Worm (Caenorhabditis elegans) whole organism, L3 larva: ENCODE measurements around the gene F35D11.1.

Source experiments
- R02D3.7 ChIP-seq: fragments of 150-350 bp; optimal IDR thresholded peaks from 2 replicates; lab custom pipeline; 2014; ENCODE audit warnings: missing biosample characterization, missing genetic modification characterization
- ceh-16 ChIP-seq: sonication (generic microtip); optimal IDR thresholded peaks from 2 replicates; lab custom pipeline; 2017; ENCODE audit warnings: missing biosample characterization, missing genetic modification characterization
- ceh-28 ChIP-seq: fragments of 150-350 bp; optimal IDR thresholded peaks from 2 replicates; lab custom pipeline; 2014; ENCODE audit warnings: missing biosample characterization, missing genetic modification reagents, missing genetic modification characterization
- ceh-9 ChIP-seq: sonication (generic microtip); optimal IDR thresholded peaks from 2 replicates; lab custom pipeline; 2018; ENCODE audit warnings: missing biosample characterization, missing genetic modification characterization
- daf-12 ChIP-seq: fragments of 150-350 bp; optimal IDR thresholded peaks from 2 replicates; lab custom pipeline; 2014; ENCODE audit warnings: missing biosample characterization, missing genetic modification reagents, missing genetic modification characterization
- egl-5 ChIP-seq: fragments of 150-350 bp; optimal IDR thresholded peaks from 2 replicates; lab custom pipeline; 2017; ENCODE audit warnings: missing biosample characterization, missing genetic modification reagents, missing genetic modification characterization, inconsistent platforms
- elt-1 ChIP-seq: fragments of 150-350 bp; optimal IDR thresholded peaks from 2 replicates; lab custom pipeline; 2014; ENCODE audit warnings: missing biosample characterization, missing genetic modification characterization
- elt-2 ChIP-seq: sonication (generic microtip); optimal IDR thresholded peaks from 2 replicates; lab custom pipeline; 2016; ENCODE audit warnings: missing genetic modification reagents, mild to moderate bottlenecking, missing genetic modification characterization, missing compliant biosample characterization
- elt-3 ChIP-seq, 3 experiments: fragments of 150-350 bp in 1 of 3; sonication (generic microtip) in 2 of 3; optimal IDR thresholded peaks; 2 replicates in 2 of 3; 4 replicates in 1 of 3; lab custom pipeline; 2014 to 2017; ENCODE audit warnings: missing biosample characterization in 3 of 3, missing genetic modification characterization in 3 of 3
- eor-1 ChIP-seq, 2 experiments: fragments of 150-350 bp; optimal IDR thresholded peaks; 2 replicates each; lab custom pipeline; 2014 to 2018; ENCODE audit warnings: missing biosample characterization in 2 of 2, missing genetic modification characterization in 2 of 2
- fkh-2 ChIP-seq: fragments of 150-350 bp; optimal IDR thresholded peaks from 2 replicates; lab custom pipeline; 2014; ENCODE audit warnings: missing biosample characterization, missing genetic modification reagents, missing genetic modification characterization
- fos-1 ChIP-seq: fragments of 150-350 bp; optimal IDR thresholded peaks from 2 replicates; lab custom pipeline; 2014; ENCODE audit warnings: missing biosample characterization, missing genetic modification characterization
- hmg-11 ChIP-seq: sonication (generic microtip); optimal IDR thresholded peaks from 2 replicates; lab custom pipeline; 2016; ENCODE audit warnings: missing genetic modification characterization, missing compliant biosample characterization
- jun-1 ChIP-seq: fragments of 150-350 bp; optimal IDR thresholded peaks from 2 replicates; lab custom pipeline; 2014; ENCODE audit warnings: missing biosample characterization, missing genetic modification reagents, missing genetic modification characterization
- lin-39 ChIP-seq: fragments of 150-350 bp; optimal IDR thresholded peaks from 2 replicates; lab custom pipeline; 2018; ENCODE audit warnings: missing biosample characterization, missing genetic modification reagents, missing genetic modification characterization
- mdl-1 ChIP-seq: fragments of 150-350 bp; optimal IDR thresholded peaks from 2 replicates; lab custom pipeline; 2014; ENCODE audit warnings: missing biosample characterization, missing genetic modification characterization
- mml-1 ChIP-seq: fragments of 150-350 bp; sonication (generic microtip); optimal IDR thresholded peaks from 3 replicates; lab custom pipeline; 2014; ENCODE audit warnings: missing biosample characterization, missing genetic modification characterization
- nfya-1 ChIP-seq: sonication (generic microtip); optimal IDR thresholded peaks from 2 replicates; lab custom pipeline; 2017; ENCODE audit warnings: missing genetic modification characterization, mild to moderate bottlenecking, missing compliant biosample characterization, antibody characterized with exemption, moderate library complexity; ENCODE audit not compliant: insufficient read depth
- nhr-12 ChIP-seq: fragments of 150-350 bp; optimal IDR thresholded peaks from 2 replicates; lab custom pipeline; 2014; ENCODE audit warnings: missing biosample characterization, missing genetic modification characterization
- nhr-25 ChIP-seq: sonication (generic microtip); optimal IDR thresholded peaks from 2 replicates; lab custom pipeline; 2017; ENCODE audit warnings: missing biosample characterization, missing genetic modification characterization
- nhr-28 ChIP-seq: fragments of 150-350 bp; optimal IDR thresholded peaks from 2 replicates; lab custom pipeline; 2014; ENCODE audit warnings: missing biosample characterization, missing genetic modification characterization
- nhr-67 ChIP-seq: fragments of 150-350 bp; optimal IDR thresholded peaks from 2 replicates; lab custom pipeline; 2014; ENCODE audit warnings: missing biosample characterization, missing genetic modification characterization
- nhr-77 ChIP-seq: fragments of 150-350 bp; optimal IDR thresholded peaks from 2 replicates; lab custom pipeline; 2014; ENCODE audit warnings: missing biosample characterization, missing genetic modification characterization
- pha-4 ChIP-seq: fragments of 150-350 bp; optimal IDR thresholded peaks from 2 replicates; lab custom pipeline; 2014; ENCODE audit warnings: missing biosample characterization, missing genetic modification reagents, missing genetic modification characterization
- pqm-1 ChIP-seq: fragments of 150-350 bp; optimal IDR thresholded peaks from 2 replicates; lab custom pipeline; 2017; ENCODE audit warnings: missing biosample characterization, missing genetic modification characterization, inconsistent platforms
- sea-2 ChIP-seq: fragments of 150-350 bp; sonication (generic microtip); optimal IDR thresholded peaks from 4 replicates; lab custom pipeline; 2014; ENCODE audit warnings: missing biosample characterization, missing genetic modification reagents, missing genetic modification characterization
- skn-1 ChIP-seq: fragments of 150-350 bp; optimal IDR thresholded peaks from 2 replicates; lab custom pipeline; 2014; ENCODE audit warnings: missing biosample characterization, missing genetic modification characterization
- tbx-2 ChIP-seq: sonication (generic microtip); optimal IDR thresholded peaks from 2 replicates; lab custom pipeline; 2016; ENCODE audit warnings: mild to moderate bottlenecking, missing genetic modification characterization, missing compliant biosample characterization
- unc-39 ChIP-seq: sonication (generic microtip); optimal IDR thresholded peaks from 4 replicates; lab custom pipeline; 2017; ENCODE audit warnings: missing biosample characterization, missing genetic modification characterization
- unc-62 ChIP-seq: fragments of 150-350 bp; sonication (generic microtip); optimal IDR thresholded peaks from 4 replicates; lab custom pipeline; 2014; ENCODE audit warnings: missing biosample characterization, missing genetic modification reagents, missing genetic modification characterization
- zag-1 ChIP-seq: fragments of 150-350 bp; optimal IDR thresholded peaks from 2 replicates; lab custom pipeline; 2014; ENCODE audit warnings: missing biosample characterization, missing genetic modification characterization
- ztf-11 ChIP-seq: fragments of 150-350 bp; optimal IDR thresholded peaks from 2 replicates; lab custom pipeline; 2014; ENCODE audit warnings: missing biosample characterization, missing genetic modification characterization

The F35D11.1 gene

DNA sequence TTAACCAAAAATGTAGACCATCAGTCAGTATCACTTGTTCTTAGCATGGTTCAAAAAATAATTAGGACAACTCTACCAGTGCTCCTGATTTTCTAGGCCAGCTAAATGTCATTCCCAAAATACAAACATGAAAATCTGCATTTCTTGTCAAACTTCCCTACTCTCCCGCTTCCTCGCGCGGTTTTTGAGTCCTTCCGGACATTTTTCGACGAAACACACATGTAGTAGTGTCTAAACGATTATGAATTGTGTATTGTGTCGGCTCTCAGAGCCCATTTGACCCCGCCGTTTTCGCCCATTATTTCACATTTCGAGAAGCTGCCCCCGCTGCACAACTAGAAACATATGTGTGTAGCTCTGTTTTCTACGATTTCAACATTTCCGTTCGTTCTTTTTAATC lies at the start of gene F35D11.1:
F35D11.1 (plus strand) TSS at position 301 of the 400 bp plus-strand sequence.
- TF ChIP-seq eor-1 (tag; optimal IDR thresholded peaks at IDR 0.05; lab: Kevin White, UChicago) = no peak
- no peak for TF ChIP-seq egl-5 (tag; lab: Kevin White, UChicago)
- no peak for TF ChIP-seq elt-1 (tag; lab: Kevin White, UChicago)
- TF ChIP-seq unc-39 = no peak
- TF ChIP-seq nhr-67 (tag; lab: Kevin White, UChicago) = no peak
- no peak for TF ChIP-seq skn-1 (tag; lab: Kevin White, UChicago)
- no peak for TF ChIP-seq pqm-1 (tag; lab: Kevin White, UChicago)
- TF ChIP-seq jun-1 (tag; lab: Kevin White, UChicago) = no peak
- TF ChIP-seq elt-3 (tag; optimal IDR thresholded peaks at IDR 0.05; lab: Kevin White, UChicago) = no peak
- no peak for TF ChIP-seq ceh-9
- no peak for TF ChIP-seq zag-1
- no peak for TF ChIP-seq tbx-2 (tag; lab: Kevin White, UChicago)
- no peak for TF ChIP-seq fkh-2
- TF ChIP-seq sea-2 = no peak
- TF ChIP-seq mdl-1 (tag; lab: Kevin White, UChicago) = no peak
- no peak for TF ChIP-seq R02D3.7 (tag; lab: Kevin White, UChicago)
- TF ChIP-seq ceh-28 (tag; lab: Kevin White, UChicago) = no peak

ce11 chrII:4577391-4577790 lies 49.3 kb upstream of the F35D11.1 start:
- TF ChIP-seq fos-1 (tag; lab: Kevin White, UChicago) = no peak
- TF ChIP-seq nfya-1 (tag; lab: Kevin White, UChicago) = no peak
- no peak for TF ChIP-seq hmg-11 (tag; lab: Kevin White, UChicago)

DNA sequence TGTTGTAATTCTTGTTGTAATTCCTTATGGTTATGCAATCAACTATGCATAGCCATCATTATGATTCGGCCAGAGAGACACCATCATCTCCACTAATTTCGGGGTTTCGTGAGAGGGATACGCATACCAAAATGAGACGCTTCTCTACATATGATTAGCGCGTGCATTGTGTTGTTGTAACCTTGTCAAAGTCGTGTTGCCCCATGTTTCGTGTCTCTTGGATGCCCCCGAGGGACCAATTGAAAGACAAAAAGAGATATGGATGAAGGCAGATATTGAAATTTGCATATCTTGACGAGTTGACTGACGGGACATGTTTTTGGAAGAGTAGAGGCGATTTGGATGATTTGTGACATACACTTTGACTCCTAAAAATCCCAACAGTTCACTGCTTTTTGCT lies 47.3 kb upstream of the F35D11.1 start:
- no peak for TF ChIP-seq sea-2
- peak; percentile 58 for TF ChIP-seq unc-62
- TF ChIP-seq nhr-12 = no peak
- no peak for TF ChIP-seq elt-1 (tag; lab: Kevin White, UChicago)

DNA sequence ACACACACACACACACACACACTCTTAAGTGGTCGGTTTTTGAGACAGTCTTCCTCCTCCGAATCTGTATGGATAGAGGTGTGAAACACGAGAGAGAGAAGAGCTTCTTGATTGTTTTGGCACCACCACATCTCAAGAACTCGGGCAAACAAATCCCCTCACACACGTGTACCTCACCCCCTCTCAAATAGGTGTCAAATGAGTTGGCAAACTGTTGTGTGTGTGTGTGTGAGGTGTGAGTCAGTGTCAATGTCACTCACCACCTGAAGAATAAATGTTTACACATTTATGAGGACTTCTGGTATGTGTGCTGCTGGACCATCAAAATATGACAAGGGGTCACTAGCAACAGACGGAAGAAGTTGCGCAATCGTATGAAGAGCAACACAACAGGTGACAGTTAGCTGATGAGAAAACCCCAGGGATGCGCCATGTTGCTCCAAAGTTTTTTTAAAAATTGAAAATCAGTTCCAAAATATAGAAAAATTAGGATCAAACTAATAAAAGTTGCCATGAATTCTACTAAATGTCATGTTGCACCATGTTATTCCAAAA lies 46.7 kb upstream of the F35D11.1 start:
- TF ChIP-seq elt-2 (tag; lab: Kevin White, UChicago) = no peak
- no peak for TF ChIP-seq hmg-11 (tag; lab: Kevin White, UChicago)
- TF ChIP-seq nhr-28 (tag; lab: Kevin White, UChicago) = no peak
- TF ChIP-seq pha-4 (tag; lab: Kevin White, UChicago) = peak; percentile 77

DNA sequence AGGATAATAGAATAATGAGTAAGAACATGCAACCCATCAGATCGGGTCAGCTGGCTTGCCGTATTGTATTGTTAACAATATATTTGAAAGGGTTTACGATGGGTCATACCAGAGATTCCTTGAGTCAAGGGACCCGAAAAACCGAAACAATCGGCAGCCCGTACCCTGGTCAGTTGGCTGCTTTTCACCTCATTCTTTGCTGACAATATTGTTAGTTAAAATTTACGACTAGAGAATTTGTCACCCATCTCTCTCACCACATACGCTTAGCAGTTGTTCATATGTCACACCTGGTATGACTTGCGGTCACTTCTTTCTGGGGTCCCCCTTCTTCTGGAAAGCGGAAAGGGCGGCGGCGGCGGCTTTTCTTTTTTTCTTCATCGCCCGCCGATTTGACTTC lies 45.6 kb upstream of the F35D11.1 start:
- TF ChIP-seq zag-1 (no peak), ztf-11 (no peak), nhr-67 (tag; lab: Kevin White, UChicago) (no peak), nhr-77 (tag; lab: Kevin White, UChicago) (no peak), lin-39 (tag; lab: Kevin White, UChicago) (no peak), pha-4 (tag; lab: Kevin White, UChicago) (no peak), ceh-28 (tag; lab: Kevin White, UChicago) (no peak)

ce11 chrII:4583203-4583912 lies 43.3 kb upstream of the F35D11.1 start:
- no peak for TF ChIP-seq sea-2
- no peak for TF ChIP-seq ceh-16 (tag; lab: Kevin White, UChicago)
- TF ChIP-seq nhr-25 = no peak
- no peak for TF ChIP-seq egl-5 (tag; lab: Kevin White, UChicago)
- TF ChIP-seq elt-1 (tag; lab: Kevin White, UChicago) = peak; percentile 83
- TF ChIP-seq mml-1 (tag; lab: Kevin White, UChicago) = no peak
- no peak for TF ChIP-seq daf-12 (tag; lab: Kevin White, UChicago)
